Worm (Caenorhabditis elegans) whole organism, L3 larva: Measurements from ENCODE around the gene F37A4.2.

Experiments
- ama-1 ChIP-seq: fragments of 150-350 bp; optimal IDR thresholded peaks from 2 replicates; lab custom pipeline; 2018
- ceh-28 ChIP-seq: fragments of 150-350 bp; optimal IDR thresholded peaks from 2 replicates; lab custom pipeline; 2014; ENCODE audit warnings: missing biosample characterization, missing genetic modification reagents, missing genetic modification characterization
- egl-5 ChIP-seq: fragments of 150-350 bp; optimal IDR thresholded peaks from 2 replicates; lab custom pipeline; 2017; ENCODE audit warnings: missing biosample characterization, missing genetic modification reagents, missing genetic modification characterization, inconsistent platforms
- mml-1 ChIP-seq: fragments of 150-350 bp; sonication (generic microtip); optimal IDR thresholded peaks from 3 replicates; lab custom pipeline; 2014; ENCODE audit warnings: missing biosample characterization, missing genetic modification characterization
- sea-2 ChIP-seq: fragments of 150-350 bp; sonication (generic microtip); optimal IDR thresholded peaks from 4 replicates; lab custom pipeline; 2014; ENCODE audit warnings: missing biosample characterization, missing genetic modification reagents, missing genetic modification characterization
- snpc-4 ChIP-seq: fragments of 150-350 bp; optimal IDR thresholded peaks from 2 replicates; lab custom pipeline; 2014; ENCODE audit warnings: missing biosample characterization, missing genetic modification characterization
- zag-1 ChIP-seq: fragments of 150-350 bp; optimal IDR thresholded peaks from 2 replicates; lab custom pipeline; 2014; ENCODE audit warnings: missing biosample characterization, missing genetic modification characterization

- TF ChIP-seq ama-1 (lab: Kevin White, UChicago) (no peak), snpc-4 (tag; lab: Kevin White, UChicago) (no peak), mml-1 (no peak), ceh-28 (tag; lab: Kevin White, UChicago) (no peak), egl-5 (no peak), zag-1 (tag; lab: Kevin White, UChicago) (no peak), sea-2 (GFP tag; lab: Kevin White, UChicago) (no peak)
Measured at ce11 chrIII:6693285-6693684, 29.0 kb upstream of the F37A4.2 start.
